Fruit fly (Drosophila melanogaster): ENCODE data around the gene Dhfr.

Dhfr gene

DNA sequence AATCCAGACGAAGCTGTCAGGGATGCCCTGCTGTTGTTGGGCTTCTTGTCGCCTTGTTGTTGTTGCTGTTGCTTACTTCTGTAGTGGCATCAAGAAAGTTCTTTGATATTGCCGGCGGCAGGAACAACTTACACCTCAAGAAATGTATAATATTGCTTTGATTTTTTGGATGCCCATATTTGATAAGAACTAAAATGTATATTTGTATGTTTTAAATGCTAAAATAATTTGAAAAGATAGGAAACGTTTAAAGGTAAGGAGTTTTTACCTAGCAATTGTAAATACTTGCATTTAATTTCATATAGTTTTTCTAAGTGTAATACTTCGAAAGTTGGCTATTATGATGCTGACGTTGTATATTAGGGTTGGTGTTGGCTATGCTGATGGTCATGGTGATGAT lies 29.2 kb downstream of the Dhfr start (continued):
- no peak for TF ChIP-seq Hr3 (GFP tag; optimal IDR thresholded peaks at IDR 0.05)
- peak; percentile 52 for TF ChIP-seq CG8388 (GFP tag; optimal IDR thresholded peaks at IDR 0.05)
- TF ChIP-seq Dref (GFP tag; IDR thresholded peaks at IDR 0.05): no peak
- TF ChIP-seq Trl (optimal IDR thresholded peaks at IDR 0.05): no peak
- no peak for TF ChIP-seq Trl (GFP tag; optimal IDR thresholded peaks at IDR 0.05)
- TF ChIP-seq shn (GFP tag; optimal IDR thresholded peaks at IDR 0.05): no peak
- no peak for TF ChIP-seq Lim3 (GFP tag; IDR thresholded peaks at IDR 0.05)
- TF ChIP-seq CG2116 (GFP tag; optimal IDR thresholded peaks at IDR 0.05): no peak
- peak in 1 of 2 experiments; percentile 67 for TF ChIP-seq eve (GFP tag; optimal IDR thresholded peaks at IDR 0.05)
- TF ChIP-seq Ets97D (GFP tag; optimal IDR thresholded peaks at IDR 0.05): no peak
- no peak for TF ChIP-seq CG3726 (GFP tag; IDR thresholded peaks at IDR 0.05)
- no peak for TF ChIP-seq CG31224 (GFP tag; IDR thresholded peaks at IDR 0.05)
- TF ChIP-seq CG9876 (GFP tag; optimal IDR thresholded peaks at IDR 0.05): no peak
- no peak for TF ChIP-seq zfh1 (GFP tag; IDR thresholded peaks at IDR 0.05)
- TF ChIP-seq CG2875 (GFP tag; optimal IDR thresholded peaks at IDR 0.05): no peak
- no peak for TF ChIP-seq scrt (GFP tag; optimal IDR thresholded peaks at IDR 0.05)
- TF ChIP-seq twi (tag; optimal IDR thresholded peaks at IDR 0.05): no peak
- no peak for TF ChIP-seq E2f1 (GFP tag; IDR thresholded peaks at IDR 0.05)
- no peak for TF ChIP-seq dm (GFP tag; optimal IDR thresholded peaks at IDR 0.05)
- no peak for TF ChIP-seq CG12236 (GFP tag; optimal IDR thresholded peaks at IDR 0.05)
- TF ChIP-seq CG8944 (GFP tag; optimal IDR thresholded peaks at IDR 0.05): no peak
- peak; percentile 14 for TF ChIP-seq ATbp (GFP tag; optimal IDR thresholded peaks at IDR 0.05)
- no peak for TF ChIP-seq emc (GFP tag; optimal IDR thresholded peaks at IDR 0.05)
- no peak for TF ChIP-seq ash1 (GFP tag; optimal IDR thresholded peaks at IDR 0.05)
- no peak for TF ChIP-seq CG13287 (GFP tag; IDR thresholded peaks at IDR 0.05; ENCODE audit: partially characterized antibody)
- TF ChIP-seq gem (tag; optimal IDR thresholded peaks at IDR 0.05): peak; percentile 75
- no peak for TF ChIP-seq CG10959 (GFP tag; IDR thresholded peaks at IDR 0.05)
- no peak for TF ChIP-seq jigr1 (GFP tag; IDR thresholded peaks at IDR 0.05)
- TF ChIP-seq Fer1 (GFP tag; optimal IDR thresholded peaks at IDR 0.05): peak; percentile 48
- no peak for TF ChIP-seq bowl (GFP tag; IDR thresholded peaks at IDR 0.05)
- peak; percentile 40 for TF ChIP-seq tap (tag; optimal IDR thresholded peaks at IDR 0.05)
- no peak for TF ChIP-seq ci (GFP tag; IDR thresholded peaks at IDR 0.05)
- TF ChIP-seq slp2 (GFP tag; optimal IDR thresholded peaks at IDR 0.05): no peak
- TF ChIP-seq Jarid2 (GFP tag; optimal IDR thresholded peaks at IDR 0.05): no peak
- peak; percentile 22 for TF ChIP-seq Nf-YB (GFP tag; optimal IDR thresholded peaks at IDR 0.05)
- TF ChIP-seq CG16813 (GFP tag; IDR thresholded peaks at IDR 0.05; ENCODE audit: partially characterized antibody): no peak
- no peak for TF ChIP-seq CG18619 (GFP tag; optimal IDR thresholded peaks at IDR 0.05)
- TF ChIP-seq CG9727 (GFP tag; optimal IDR thresholded peaks at IDR 0.05): peak; percentile 28
- no peak for TF ChIP-seq CG6854 (GFP tag; optimal IDR thresholded peaks at IDR 0.05)
- no peak; the same call in 2 of the 3 replicates for TF ChIP-seq ken (GFP tag; IDR thresholded peaks at IDR 0.05)
- TF ChIP-seq NFAT (GFP tag; IDR thresholded peaks at IDR 0.05): no peak
- peak; percentile 35 for TF ChIP-seq CoRest (tag; optimal IDR thresholded peaks at IDR 0.05)
- peak; percentile 15 for TF ChIP-seq CG15011 (GFP tag; optimal IDR thresholded peaks at IDR 0.05)
- TF ChIP-seq bbx (GFP tag; IDR thresholded peaks at IDR 0.05; ENCODE audit: partially characterized antibody): no peak
- TF ChIP-seq CG7839 (tag; optimal IDR thresholded peaks at IDR 0.05): peak; percentile 60
- TF ChIP-seq dmrt99B (tag; optimal IDR thresholded peaks at IDR 0.05): peak; percentile 60
- TF ChIP-seq Asciz (GFP tag; optimal IDR thresholded peaks at IDR 0.05): peak; percentile 24
- no peak for TF ChIP-seq salm (tag; optimal IDR thresholded peaks at IDR 0.05)
- no peak for TF ChIP-seq CG7745 (tag; optimal IDR thresholded peaks at IDR 0.05)
- no peak for TF ChIP-seq al (GFP tag; IDR thresholded peaks at IDR 0.05)
- no peak for TF ChIP-seq CG7271 (tag; optimal IDR thresholded peaks at IDR 0.05)
- TF ChIP-seq D19A (tag; optimal IDR thresholded peaks at IDR 0.05): peak; percentile 54
